Worm (Caenorhabditis elegans): Measurements from ENCODE around the gene F59F5.3.

- no peak for TF ChIP-seq mec-3 (tag; optimal IDR thresholded peaks at IDR 0.05; ENCODE audit: borderline replicate concordance)
- no peak for TF ChIP-seq ceh-6 (GFP tag; optimal IDR thresholded peaks at IDR 0.05)
- TF ChIP-seq pqm-1 (tag; optimal IDR thresholded peaks at IDR 0.05): no peak
- TF ChIP-seq nhr-232 (tag; optimal IDR thresholded peaks at IDR 0.05): no peak
- no peak for TF ChIP-seq ceh-45 (GFP tag; IDR thresholded peaks at IDR 0.05)
- TF ChIP-seq odd-2 (tag; optimal IDR thresholded peaks at IDR 0.05): no peak
These were observed 20.9 kb downstream of the F59F5.3 start, which contains the start of gene F14F3.4 for ce11 chrX:10521313-10521712.

All from whole organism, late embryonic.